Worm (Caenorhabditis elegans) whole organism, mixed stage, embryonic: ENCODE data around the gene set-2.

Source experiments
- ces-1 ChIP-seq: fragments of 150-350 bp; optimal IDR thresholded peaks from 2 replicates; lab custom pipeline; 2014; ENCODE audit warnings: missing biosample characterization, missing genetic modification reagents, missing genetic modification characterization
- zip-8 ChIP-seq: fragments of 150-350 bp; optimal IDR thresholded peaks from 2 replicates; lab custom pipeline; 2014; ENCODE audit warnings: missing biosample characterization, missing genetic modification characterization
- ztf-11 ChIP-seq: fragments of 150-350 bp; optimal IDR thresholded peaks from 2 replicates; lab custom pipeline; 2014; ENCODE audit warnings: missing biosample characterization, missing genetic modification characterization

- TF ChIP-seq ztf-11 (tag; lab: Kevin White, UChicago) (no peak), zip-8 (tag; lab: Kevin White, UChicago) (no peak), ces-1 (GFP tag; lab: Kevin White, UChicago) (no peak)
Measured at ce11 chrIII:4906896-4907295, 23.1 kb downstream of the set-2 start, which contains the start of gene rom-1.
